Worm (Caenorhabditis elegans) whole organism, L4 larva: ENCODE data around the gene Y41C4A.9.

ENCODE experiments used
- D1046.2 ChIP-seq: fragments of 200-800 bp; sonication (Bioruptor generic); IDR thresholded peaks from 2 replicates; pipeline ENCODE4 v1.3.6; 2022; ENCODE audit warnings: missing genetic modification characterization, missing compliant biosample characterization
- F49E8.2 ChIP-seq: sonication (generic microtip); optimal IDR thresholded peaks from 2 replicates; lab custom pipeline; 2016; ENCODE audit warnings: missing compliant biosample characterization, mild to moderate bottlenecking, missing genetic modification characterization, borderline replicate concordance
- R02D3.7 ChIP-seq: fragments of 150-350 bp; sonication (generic microtip); optimal IDR thresholded peaks from 3 replicates; lab custom pipeline; 2014; ENCODE audit warnings: missing biosample characterization, missing genetic modification characterization
- Y48G9A.11 ChIP-seq: fragments of 200-800 bp; sonication (Bioruptor generic); IDR thresholded peaks from 2 replicates; pipeline ENCODE4 v1.3.6; 2022; ENCODE audit warnings: missing genetic modification reagents, missing genetic modification characterization, missing compliant biosample characterization
- Y75B8A.6 ChIP-seq: fragments of 200-800 bp; sonication (Bioruptor generic); IDR thresholded peaks from 2 replicates; pipeline ENCODE4 v1.3.6; 2022; ENCODE audit warnings: missing genetic modification reagents, missing genetic modification characterization, missing compliant biosample characterization
- ZK337.2 ChIP-seq: fragments of 200-800 bp; sonication (Bioruptor generic); IDR thresholded peaks from 2 replicates; pipeline ENCODE4 v1.3.6; 2022; ENCODE audit warnings: missing genetic modification reagents, missing genetic modification characterization, missing compliant biosample characterization
- ZK546.5 ChIP-seq, 2 experiments: sonication (generic microtip); optimal IDR thresholded peaks; 2 replicates each; lab custom pipeline; 2017; ENCODE audit warnings: missing biosample characterization in 2 of 2, missing genetic modification characterization in 2 of 2
- aly-2 ChIP-seq: sonication (generic microtip); optimal IDR thresholded peaks from 2 replicates; lab custom pipeline; 2018; ENCODE audit warnings: missing biosample characterization, missing genetic modification characterization
- ceh-28 ChIP-seq: fragments of 150-350 bp; optimal IDR thresholded peaks from 2 replicates; lab custom pipeline; 2014; ENCODE audit warnings: missing biosample characterization, missing genetic modification reagents, missing genetic modification characterization
- ceh-32 ChIP-seq: sonication (generic microtip); optimal IDR thresholded peaks from 2 replicates; lab custom pipeline; 2016; ENCODE audit warnings: mild to moderate bottlenecking, missing genetic modification characterization, missing compliant biosample characterization; ENCODE audit not compliant: poor library complexity
- ceh-44 ChIP-seq: fragments of 200-800 bp; sonication (Bioruptor generic); IDR thresholded peaks from 2 replicates; pipeline ENCODE4 v1.3.6; 2022; ENCODE audit warnings: missing genetic modification reagents, missing genetic modification characterization, missing compliant biosample characterization
- ceh-62 ChIP-seq: sonication (generic microtip); optimal IDR thresholded peaks from 2 replicates; lab custom pipeline; 2017; ENCODE audit warnings: missing biosample characterization, missing genetic modification characterization
- daf-16 ChIP-seq, 3 experiments: sonication (generic microtip); optimal IDR thresholded peaks; 2 replicates each; lab custom pipeline; 2016 to 2017; ENCODE audit warnings: missing genetic modification characterization in 3 of 3, missing genetic modification reagents in 3 of 3, mild to moderate bottlenecking in 2 of 3, missing compliant biosample characterization in 2 of 3, missing biosample characterization in 1 of 3, moderate library complexity in 1 of 3
- dmd-8 ChIP-seq: fragments of 200-800 bp; sonication (Bioruptor generic); IDR thresholded peaks from 2 replicates; pipeline ENCODE4 v1.3.6; 2022; ENCODE audit warnings: missing genetic modification characterization, missing compliant biosample characterization
- dmd-9 ChIP-seq: fragments of 200-800 bp; sonication (Bioruptor generic); IDR thresholded peaks from 2 replicates; pipeline ENCODE4 v1.3.6; 2022; ENCODE audit warnings: missing genetic modification reagents, missing genetic modification characterization, missing compliant biosample characterization
- fkh-10 ChIP-seq: fragments of 150-350 bp; optimal IDR thresholded peaks from 2 replicates; lab custom pipeline; 2014; ENCODE audit warnings: missing biosample characterization, missing genetic modification reagents, missing genetic modification characterization
- hlh-11 ChIP-seq: fragments of 200-800 bp; sonication (Bioruptor generic); optimal IDR thresholded peaks from 2 replicates; lab custom pipeline; 2018; ENCODE audit warnings: mild to moderate bottlenecking, missing genetic modification characterization, missing compliant biosample characterization
- hmg-1.1 ChIP-seq: fragments of 200-800 bp; sonication (Bioruptor generic); IDR thresholded peaks from 2 replicates; pipeline ENCODE4 v1.3.6; 2022; ENCODE audit warnings: missing genetic modification reagents, missing genetic modification characterization, missing compliant biosample characterization
- lim-7 ChIP-seq: fragments of 200-800 bp; sonication (Bioruptor generic); IDR thresholded peaks from 2 replicates; pipeline ENCODE4 v1.3.6; 2022; ENCODE audit warnings: missing genetic modification characterization, missing compliant biosample characterization
- lin-15B ChIP-seq: fragments of 150-350 bp; sonication (generic microtip); optimal IDR thresholded peaks from 3 replicates; lab custom pipeline; 2014; ENCODE audit warnings: missing biosample characterization, missing genetic modification characterization
- lin-39 ChIP-seq: fragments of 150-350 bp; optimal IDR thresholded peaks from 2 replicates; lab custom pipeline; 2014; ENCODE audit warnings: missing biosample characterization, missing genetic modification reagents, missing genetic modification characterization
- lir-3 ChIP-seq: sonication (generic microtip); optimal IDR thresholded peaks from 2 replicates; lab custom pipeline; 2016; ENCODE audit warnings: mild to moderate bottlenecking, missing genetic modification characterization, missing compliant biosample characterization
- madf-5 ChIP-seq, 2 experiments: fragments of 200-800 bp; sonication (Bioruptor generic); IDR thresholded peaks; 2 replicates each; pipeline ENCODE4 v1.3.6; 2022; ENCODE audit warnings: missing compliant biosample characterization in 2 of 2, missing genetic modification characterization in 2 of 2
- madf-9 ChIP-seq: fragments of 200-800 bp; sonication (Bioruptor generic); conservative IDR thresholded peaks from 2 replicates; pipeline ENCODE4 v1.3.6; 2022; ENCODE audit warnings: missing genetic modification reagents, missing genetic modification characterization, missing compliant biosample characterization
- mdt-29 ChIP-seq: fragments of 200-800 bp; sonication (Bioruptor generic); IDR thresholded peaks from 2 replicates; pipeline ENCODE4 v1.3.6; 2022; ENCODE audit warnings: missing genetic modification reagents, missing genetic modification characterization, missing compliant biosample characterization
- mep-1 ChIP-seq: fragments of 150-350 bp; sonication (generic microtip); optimal IDR thresholded peaks from 3 replicates; lab custom pipeline; 2014; ENCODE audit warnings: missing biosample characterization, missing genetic modification characterization
- mes-2 ChIP-seq: sonication (generic microtip); optimal IDR thresholded peaks from 2 replicates; lab custom pipeline; 2016; ENCODE audit warnings: missing genotype, mild to moderate bottlenecking, missing genetic modification characterization, missing compliant biosample characterization; ENCODE audit not compliant: poor library complexity, severe bottlenecking
- nhr-102 ChIP-seq: sonication (generic microtip); optimal IDR thresholded peaks from 2 replicates; lab custom pipeline; 2016; ENCODE audit warnings: mild to moderate bottlenecking, missing genetic modification characterization, moderate library complexity, missing compliant biosample characterization
- nhr-111 ChIP-seq: fragments of 200-800 bp; sonication (Bioruptor generic); optimal IDR thresholded peaks from 2 replicates; lab custom pipeline; 2018; ENCODE audit warnings: mild to moderate bottlenecking, missing genetic modification characterization, missing compliant biosample characterization
- nhr-237 ChIP-seq: sonication (generic microtip); optimal IDR thresholded peaks from 2 replicates; lab custom pipeline; 2017; ENCODE audit warnings: missing biosample characterization, missing genetic modification characterization
- nhr-25 ChIP-seq: sonication (generic microtip); optimal IDR thresholded peaks from 2 replicates; lab custom pipeline; 2017; ENCODE audit warnings: missing genetic modification characterization, mild to moderate bottlenecking, missing compliant biosample characterization, antibody characterized with exemption, moderate library complexity, borderline replicate concordance; ENCODE audit not compliant: insufficient read depth
- nhr-76 ChIP-seq: fragments of 150-350 bp; optimal IDR thresholded peaks from 2 replicates; lab custom pipeline; 2014; ENCODE audit warnings: missing biosample characterization, missing genetic modification characterization
- nhr-77 ChIP-seq: fragments of 150-350 bp; optimal IDR thresholded peaks from 2 replicates; lab custom pipeline; 2014; ENCODE audit warnings: missing biosample characterization, missing genetic modification characterization
- pha-4 ChIP-seq, 2 experiments: fragments of 150-350 bp in 1 of 2; fragments of 200-800 bp in 1 of 2; sonication (Bioruptor generic) in 1 of 2; IDR thresholded peaks in 1 of 2; optimal IDR thresholded peaks in 1 of 2; 2 replicates each; pipeline versions ENCODE4 v1.3.6 to Lab custom; 2014 to 2022; ENCODE audit warnings: missing genetic modification characterization in 2 of 2, missing genetic modification reagents in 2 of 2, missing biosample characterization in 1 of 2, missing compliant biosample characterization in 1 of 2
- rbr-2 ChIP-seq: sonication (generic microtip); optimal IDR thresholded peaks from 2 replicates; lab custom pipeline; 2016; ENCODE audit warnings: missing genotype, missing genetic modification characterization, missing compliant biosample characterization
- sdz-12 ChIP-seq: fragments of 200-800 bp; sonication (Bioruptor generic); optimal IDR thresholded peaks from 2 replicates; lab custom pipeline; 2018; ENCODE audit warnings: mild to moderate bottlenecking, missing genetic modification characterization, missing compliant biosample characterization
- skn-1 ChIP-seq: fragments of 150-350 bp; optimal IDR thresholded peaks from 2 replicates; lab custom pipeline; 2014; ENCODE audit warnings: missing biosample characterization, missing genetic modification characterization
- snpc-1.2 ChIP-seq: fragments of 200-800 bp; sonication (Bioruptor generic); IDR thresholded peaks from 2 replicates; pipeline ENCODE4 v1.3.6; 2022; ENCODE audit warnings: missing genetic modification reagents, missing genetic modification characterization, missing compliant biosample characterization
- snpc-4 ChIP-seq: fragments of 150-350 bp; optimal IDR thresholded peaks from 2 replicates; lab custom pipeline; 2014; ENCODE audit warnings: missing biosample characterization, missing genetic modification characterization
- tag-97 ChIP-seq: fragments of 200-800 bp; sonication (Bioruptor generic); IDR thresholded peaks from 2 replicates; pipeline ENCODE4 v1.3.6; 2022; ENCODE audit warnings: missing genetic modification characterization, missing compliant biosample characterization
- unc-130 ChIP-seq: sonication (generic microtip); optimal IDR thresholded peaks from 2 replicates; lab custom pipeline; 2016; ENCODE audit warnings: missing genetic modification reagents, missing genetic modification characterization, missing compliant biosample characterization
- zag-1 ChIP-seq: fragments of 150-350 bp; optimal IDR thresholded peaks from 2 replicates; lab custom pipeline; 2014; ENCODE audit warnings: missing biosample characterization, missing genetic modification characterization
- zfp-3 ChIP-seq: fragments of 200-800 bp; sonication (Bioruptor generic); conservative IDR thresholded peaks from 2 replicates; pipeline ENCODE4 v1.3.6; 2022; ENCODE audit warnings: missing genetic modification reagents, missing genetic modification characterization, missing compliant biosample characterization

The Y41C4A.9 gene

DNA sequence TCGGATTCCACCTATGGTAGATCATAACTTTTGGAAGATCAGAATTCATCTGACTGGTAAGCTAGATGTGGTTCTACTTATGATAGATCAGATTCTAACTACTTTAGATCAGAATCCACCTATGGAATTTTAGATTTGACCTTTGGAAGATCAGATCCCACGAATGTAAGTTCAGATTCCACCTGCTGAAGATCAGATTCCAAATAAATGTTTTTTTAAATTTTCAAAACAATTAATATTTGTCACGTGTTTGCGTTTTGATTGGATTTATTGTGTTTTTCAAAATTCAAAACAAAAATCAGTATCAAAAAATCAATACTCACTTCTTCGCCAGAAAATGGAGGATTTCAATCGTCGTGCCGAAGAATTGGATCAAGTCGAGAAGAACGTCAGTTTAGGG lies 19.9 kb downstream of the Y41C4A.9 start, which contains the start of gene Y41C4A.7:
TSS of gene Y41C4A.7 (plus strand) at position 301 of the 400 bp plus-strand sequence.
- no peak for TF ChIP-seq lir-3
- TF ChIP-seq nhr-77 (tag; lab: Kevin White, UChicago) = no peak
- no peak for TF ChIP-seq ZK546.5 (tag; optimal IDR thresholded peaks at IDR 0.05; lab: Kevin White, UChicago)
- TF ChIP-seq nhr-102 (tag; lab: Kevin White, UChicago) = no peak
- TF ChIP-seq Y75B8A.6 (GFP tag; lab: Robert Waterston, UW) = no peak

- no peak for TF ChIP-seq D1046.2 (GFP tag; lab: Robert Waterston, UW)
- TF ChIP-seq ceh-32 (tag; lab: Kevin White, UChicago) = no peak
- no peak for TF ChIP-seq daf-16 (GFP tag; optimal IDR thresholded peaks at IDR 0.05; lab: Kevin White, UChicago)
- TF ChIP-seq daf-16 (tag; optimal IDR thresholded peaks at IDR 0.05; lab: Kevin White, UChicago) = no peak
- TF ChIP-seq ZK337.2 = no peak
- TF ChIP-seq ceh-62 = no peak
- no peak for TF ChIP-seq rbr-2 (tag; lab: Kevin White, UChicago)
- no peak for TF ChIP-seq aly-2 (tag; lab: Kevin White, UChicago)
- TF ChIP-seq dmd-9 (GFP tag; lab: Robert Waterston, UW) = no peak
- no peak for TF ChIP-seq F49E8.2
- TF ChIP-seq snpc-1.2 (GFP tag; lab: Robert Waterston, UW) = no peak
- TF ChIP-seq hmg-1.1 (GFP tag; lab: Robert Waterston, UW) = no peak
- no peak for TF ChIP-seq Y48G9A.11 (GFP tag; lab: Robert Waterston, UW)
- no peak for TF ChIP-seq madf-5 (GFP tag; IDR thresholded peaks at IDR 0.05; lab: Robert Waterston, UW)
- no peak for TF ChIP-seq nhr-111 (GFP tag; lab: Kevin White, UChicago)
- no peak for TF ChIP-seq nhr-237 (tag; lab: Kevin White, UChicago)
- no peak for TF ChIP-seq mdt-29 (GFP tag; lab: Robert Waterston, UW)
- no peak for TF ChIP-seq nhr-77 (tag; lab: Kevin White, UChicago)
- no peak for TF ChIP-seq nhr-25 (tag; lab: Kevin White, UChicago)
These were observed 22.2 kb downstream of the Y41C4A.9 start, which contains the start of gene Y41C4A.6 for ce11 chrIII:11696273-11696672. Gene Y41C4A.6, plus strand, starts transcription at chrIII:11696573.

DNA sequence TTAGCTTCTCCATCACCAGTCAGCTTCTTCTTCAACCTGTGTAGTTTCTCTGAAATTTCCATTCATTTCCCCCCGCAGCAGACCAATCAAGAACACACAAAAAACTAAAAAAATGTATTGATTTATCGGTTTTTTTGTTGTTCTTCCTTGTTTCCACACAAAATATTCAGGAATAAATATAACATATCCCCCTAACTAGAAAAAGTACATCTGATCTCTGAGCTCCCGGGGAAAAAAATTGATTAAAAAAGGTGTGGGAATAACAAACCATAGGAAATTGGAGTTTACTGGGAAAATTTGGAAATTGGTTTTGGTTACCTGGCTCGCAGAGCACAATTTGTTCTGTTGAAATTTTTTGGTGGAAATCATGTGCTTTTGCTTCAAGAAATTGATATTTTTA lies 23.5 kb downstream of the Y41C4A.9 start, which contains the start of gene Y41C4A.22:
TSS of gene Y41C4A.22 (plus strand) at position 301 of the 400 bp plus-strand sequence.
- TF ChIP-seq hlh-11 (tag; lab: Kevin White, UChicago) = no peak
- peak; percentile 12 for TF ChIP-seq mes-2 (tag; lab: Kevin White, UChicago)
- 0 out of 2 replicates have a peak, but pooled peaks have one; percentile 3 for TF ChIP-seq ZK337.2

- TF ChIP-seq zfp-3 (GFP tag; lab: Robert Waterston, UW) = peak; percentile 58; the same call in 1 of the 2 replicates
- TF ChIP-seq lin-39 (tag; lab: Kevin White, UChicago) = no peak
- TF ChIP-seq ceh-62 = no peak
- no peak for TF ChIP-seq unc-130 (GFP tag; lab: Kevin White, UChicago)
- TF ChIP-seq R02D3.7 (tag; lab: Kevin White, UChicago) = no peak
- no peak for TF ChIP-seq skn-1 (tag; lab: Kevin White, UChicago)
- no peak for TF ChIP-seq madf-9
- TF ChIP-seq fkh-10 (GFP tag; lab: Kevin White, UChicago) = no peak
- no peak for TF ChIP-seq ceh-44 (GFP tag; lab: Robert Waterston, UW)
- no peak for TF ChIP-seq D1046.2 (GFP tag; lab: Robert Waterston, UW)
- no peak for TF ChIP-seq ceh-28 (tag; lab: Kevin White, UChicago)
- TF ChIP-seq nhr-76 (tag; lab: Kevin White, UChicago) = no peak
- peak; percentile 22; the same call in 1 of the 2 replicates for TF ChIP-seq lim-7
- no peak for TF ChIP-seq snpc-1.2 (GFP tag; lab: Robert Waterston, UW)
- TF ChIP-seq ZK546.5 (tag; optimal IDR thresholded peaks at IDR 0.05; lab: Kevin White, UChicago) = no peak
- TF ChIP-seq hlh-11 (tag; lab: Kevin White, UChicago) = no peak
- TF ChIP-seq madf-5 (GFP tag; IDR thresholded peaks at IDR 0.05; lab: Robert Waterston, UW) = peak in 1 of 2 experiments; percentile 70; a peak in 1 of 4 replicates
- peak; percentile 26; the same call in 1 of the 2 replicates for TF ChIP-seq pha-4 (GFP tag; IDR thresholded peaks at IDR 0.05; lab: Robert Waterston, UW)
- no peak for TF ChIP-seq pha-4 (tag; optimal IDR thresholded peaks at IDR 0.05; lab: Kevin White, UChicago)
- TF ChIP-seq zag-1 (tag; lab: Kevin White, UChicago) = no peak
- no peak for TF ChIP-seq mdt-29 (GFP tag; lab: Robert Waterston, UW)
- no peak for TF ChIP-seq ceh-32 (tag; lab: Kevin White, UChicago)
- no peak for TF ChIP-seq lin-15B (tag; lab: Kevin White, UChicago)
- no peak for TF ChIP-seq mep-1 (tag; lab: Kevin White, UChicago)
- no peak for TF ChIP-seq dmd-8
- no peak for TF ChIP-seq snpc-4 (tag; lab: Kevin White, UChicago)
- no peak for TF ChIP-seq sdz-12 (GFP tag; lab: Kevin White, UChicago)
- TF ChIP-seq tag-97 (GFP tag; lab: Robert Waterston, UW) = no peak
These were observed 23.9 kb downstream of the Y41C4A.9 start for ce11 chrIII:11694506-11694947.
